Worm (Caenorhabditis elegans) whole organism, late embryonic: ENCODE measurements around the gene fbxa-71.

Source experiments
- C38D4.7 ChIP-seq: fragments of 200-800 bp; sonication (Bioruptor generic); optimal IDR thresholded peaks from 2 replicates; lab custom pipeline; 2018; ENCODE audit warnings: mild to moderate bottlenecking, missing genetic modification characterization, moderate library complexity, missing compliant biosample characterization
- F13H6.1 ChIP-seq: sonication (generic microtip); optimal IDR thresholded peaks from 2 replicates; lab custom pipeline; 2016; ENCODE audit warnings: missing genetic modification characterization, missing compliant biosample characterization
- Y22D7AL.16 ChIP-seq: sonication (generic microtip); optimal IDR thresholded peaks from 2 replicates; lab custom pipeline; 2016; ENCODE audit warnings: missing genetic modification characterization, missing compliant biosample characterization
- ahr-1 ChIP-seq: sonication (generic microtip); optimal IDR thresholded peaks from 2 replicates; lab custom pipeline; 2016; ENCODE audit warnings: missing genetic modification characterization, missing compliant biosample characterization
- ama-1 ChIP-seq: fragments of 150-350 bp; optimal IDR thresholded peaks from 2 replicates; lab custom pipeline; 2014
- ceh-14 ChIP-seq: sonication (generic microtip); optimal IDR thresholded peaks from 2 replicates; lab custom pipeline; 2016; ENCODE audit warnings: missing genotype, missing genetic modification characterization, missing compliant biosample characterization
- ceh-19 ChIP-seq: fragments of 200-800 bp; sonication (Bioruptor generic); optimal IDR thresholded peaks from 2 replicates; lab custom pipeline; 2018; ENCODE audit warnings: mild to moderate bottlenecking, missing genetic modification characterization, missing compliant biosample characterization
- ceh-2 ChIP-seq: sonication (generic microtip); optimal IDR thresholded peaks from 2 replicates; lab custom pipeline; 2016; ENCODE audit warnings: missing genotype, missing genetic modification characterization, missing compliant biosample characterization
- ceh-30 ChIP-seq: fragments of 150-350 bp; optimal IDR thresholded peaks from 2 replicates; lab custom pipeline; 2014; ENCODE audit warnings: missing biosample characterization, missing genetic modification characterization
- ceh-31 ChIP-seq: sonication (generic microtip); optimal IDR thresholded peaks from 2 replicates; lab custom pipeline; 2016; ENCODE audit warnings: missing genetic modification characterization, missing compliant biosample characterization
- ceh-34 ChIP-seq: sonication (generic microtip); optimal IDR thresholded peaks from 2 replicates; lab custom pipeline; 2016; ENCODE audit warnings: mild to moderate bottlenecking, missing genetic modification characterization, missing compliant biosample characterization
- ceh-6 ChIP-seq: fragments of 200-800 bp; sonication (Bioruptor generic); optimal IDR thresholded peaks from 2 replicates; lab custom pipeline; 2018; ENCODE audit warnings: mild to moderate bottlenecking, missing genetic modification characterization, missing compliant biosample characterization
- che-1 ChIP-seq: sonication (generic microtip); optimal IDR thresholded peaks from 2 replicates; lab custom pipeline; 2016; ENCODE audit warnings: mild to moderate bottlenecking, missing genetic modification characterization, missing compliant biosample characterization
- ets-4 ChIP-seq: sonication (generic microtip); optimal IDR thresholded peaks from 2 replicates; lab custom pipeline; 2016; ENCODE audit warnings: missing genetic modification characterization, missing compliant biosample characterization
- eyg-1 ChIP-seq: sonication (generic microtip); optimal IDR thresholded peaks from 2 replicates; lab custom pipeline; 2016; ENCODE audit warnings: missing genotype, missing genetic modification characterization, missing compliant biosample characterization
- fax-1 ChIP-seq: sonication (generic microtip); optimal IDR thresholded peaks from 2 replicates; lab custom pipeline; 2016; ENCODE audit warnings: missing genotype, missing genetic modification characterization, missing compliant biosample characterization
- gmeb-2 ChIP-seq: sonication (generic microtip); optimal IDR thresholded peaks from 2 replicates; lab custom pipeline; 2016; ENCODE audit warnings: missing genetic modification characterization, inconsistent platforms, missing compliant biosample characterization
- hlh-6 ChIP-seq: sonication (generic microtip); optimal IDR thresholded peaks from 2 replicates; lab custom pipeline; 2016; ENCODE audit warnings: missing genotype, missing genetic modification characterization, missing compliant biosample characterization
- hlh-8 ChIP-seq: sonication (generic microtip); optimal IDR thresholded peaks from 2 replicates; lab custom pipeline; 2016; ENCODE audit warnings: missing genotype, missing genetic modification characterization, missing compliant biosample characterization
- lim-6 ChIP-seq: sonication (generic microtip); optimal IDR thresholded peaks from 2 replicates; lab custom pipeline; 2016; ENCODE audit warnings: missing genetic modification characterization, missing compliant biosample characterization
- mec-3 ChIP-seq: sonication (generic microtip); optimal IDR thresholded peaks from 2 replicates; lab custom pipeline; 2016; ENCODE audit warnings: borderline replicate concordance, missing genetic modification characterization, missing compliant biosample characterization
- nfya-1 ChIP-seq: sonication (generic microtip); optimal IDR thresholded peaks from 2 replicates; lab custom pipeline; 2017; ENCODE audit warnings: missing genetic modification characterization, mild to moderate bottlenecking, missing compliant biosample characterization, antibody characterized with exemption, moderate library complexity
- nhr-11 ChIP-seq: fragments of 150-350 bp; optimal IDR thresholded peaks from 2 replicates; lab custom pipeline; 2014; ENCODE audit warnings: missing biosample characterization, missing genetic modification characterization
- npax-4 ChIP-seq: sonication (generic microtip); optimal IDR thresholded peaks from 2 replicates; lab custom pipeline; 2016; ENCODE audit warnings: missing genetic modification characterization, missing compliant biosample characterization
- pag-3 ChIP-seq: sonication (generic microtip); optimal IDR thresholded peaks from 2 replicates; lab custom pipeline; 2016; ENCODE audit warnings: missing compliant biosample characterization, missing genetic modification characterization, borderline replicate concordance
- pax-1 ChIP-seq: fragments of 150-350 bp; optimal IDR thresholded peaks from 2 replicates; lab custom pipeline; 2014; ENCODE audit warnings: missing biosample characterization, missing genetic modification characterization
- pha-2 ChIP-seq: sonication (generic microtip); optimal IDR thresholded peaks from 2 replicates; lab custom pipeline; 2017; ENCODE audit warnings: mild to moderate bottlenecking, missing genetic modification characterization, missing compliant biosample characterization
- pha-4 ChIP-seq: fragments of 150-350 bp; optimal IDR thresholded peaks from 2 replicates; lab custom pipeline; 2018; ENCODE audit warnings: missing biosample characterization, missing genetic modification reagents, missing genetic modification characterization
- pros-1 ChIP-seq: fragments of 150-350 bp; optimal IDR thresholded peaks from 2 replicates; lab custom pipeline; 2014; ENCODE audit warnings: missing biosample characterization, missing genetic modification reagents, missing genetic modification characterization
- ref-2 ChIP-seq: sonication (generic microtip); optimal IDR thresholded peaks from 2 replicates; lab custom pipeline; 2016; ENCODE audit warnings: missing genetic modification characterization, missing compliant biosample characterization
- sox-2 ChIP-seq: fragments of 200-800 bp; sonication (Bioruptor generic); IDR thresholded peaks from 2 replicates; pipeline ENCODE4 v1.3.6; 2022; ENCODE audit warnings: missing genetic modification reagents, missing genetic modification characterization, missing compliant biosample characterization
- tbx-2 ChIP-seq: sonication (generic microtip); optimal IDR thresholded peaks from 2 replicates; lab custom pipeline; 2016; ENCODE audit warnings: missing genetic modification characterization, missing compliant biosample characterization
- tbx-7 ChIP-seq: sonication (generic microtip); optimal IDR thresholded peaks from 2 replicates; lab custom pipeline; 2016; ENCODE audit warnings: missing genotype, missing genetic modification characterization, missing compliant biosample characterization
- ttx-3 ChIP-seq: sonication (generic microtip); optimal IDR thresholded peaks from 2 replicates; lab custom pipeline; 2016; ENCODE audit warnings: missing genetic modification reagents, missing genetic modification characterization, missing compliant biosample characterization
- unc-3 ChIP-seq, 2 experiments: fragments of 200-800 bp in 1 of 2; sonication (Bioruptor generic) in 1 of 2; sonication (generic microtip) in 1 of 2; conservative IDR thresholded peaks in 1 of 2; optimal IDR thresholded peaks in 1 of 2; 2 replicates each; pipeline versions ENCODE4 v1.3.6 to Lab custom; 2016 to 2022; ENCODE audit warnings: missing compliant biosample characterization in 2 of 2, missing genetic modification characterization in 2 of 2, missing genetic modification reagents in 1 of 2
- unc-42 ChIP-seq: sonication (generic microtip); optimal IDR thresholded peaks from 2 replicates; lab custom pipeline; 2016; ENCODE audit warnings: missing genotype, missing genetic modification characterization, missing compliant biosample characterization
- unc-55 ChIP-seq: sonication (generic microtip); optimal IDR thresholded peaks from 2 replicates; lab custom pipeline; 2017; ENCODE audit warnings: missing biosample characterization, missing genetic modification reagents, missing genetic modification characterization
- unc-86 ChIP-seq: sonication (generic microtip); optimal IDR thresholded peaks from 2 replicates; lab custom pipeline; 2016; ENCODE audit warnings: missing genetic modification characterization, missing compliant biosample characterization

fbxa-71 gene

DNA sequence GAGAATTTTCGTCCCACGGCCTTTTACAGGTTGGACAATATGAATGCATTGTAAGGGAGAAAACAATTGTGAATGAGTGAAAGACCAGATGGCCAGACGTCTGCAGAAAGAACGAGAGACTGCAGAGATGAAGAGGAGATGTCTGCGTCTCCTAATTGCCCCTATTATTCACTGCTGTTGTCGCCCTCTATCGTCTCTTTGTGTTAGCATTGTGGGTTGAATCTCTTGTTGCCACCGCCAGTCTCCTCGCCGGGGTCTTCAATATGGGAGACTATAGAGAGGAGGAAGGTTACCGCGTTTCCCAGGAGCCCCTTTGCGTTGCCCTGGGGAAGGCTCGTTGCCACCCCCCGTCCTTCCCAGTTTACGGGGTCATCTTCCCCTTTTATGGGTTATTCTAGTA is 49.2 kb downstream of the fbxa-71 start, which contains the start of gene Y54F10BM.9:
Y54F10BM.9 (minus strand) TSS at position 61 of the 400 bp plus-strand sequence.
- TF ChIP-seq Y22D7AL.16 (tag; lab: Kevin White, UChicago) (no peak), nfya-1 (tag; lab: Kevin White, UChicago) (peak; percentile 46), ceh-34 (tag; lab: Kevin White, UChicago) (peak; percentile 19), mec-3 (no peak), che-1 (tag; lab: Kevin White, UChicago) (no peak), ceh-2 (tag; lab: Kevin White, UChicago) (peak; percentile 3), ceh-19 (GFP tag; lab: Kevin White, UChicago) (no peak), pag-3 (no peak), ttx-3 (tag; lab: Kevin White, UChicago) (no peak), ceh-6 (GFP tag; lab: Kevin White, UChicago) (no peak), pha-4 (tag; lab: Kevin White, UChicago) (no peak), hlh-8 (tag; lab: Kevin White, UChicago) (peak; percentile 34), pha-2 (no peak), ahr-1 (no peak), pax-1 (tag; lab: Kevin White, UChicago) (no peak), ama-1 (no peak), tbx-7 (tag; lab: Kevin White, UChicago) (no peak), unc-3 (GFP tag; conservative IDR thresholded peaks at IDR 0.05; lab: Robert Waterston, UW) (no peak), unc-3 (tag; optimal IDR thresholded peaks at IDR 0.05; lab: Kevin White, UChicago) (no peak), F13H6.1 (tag; lab: Kevin White, UChicago) (no peak), unc-55 (peak; percentile 68), ets-4 (tag; lab: Kevin White, UChicago) (no peak), fax-1 (no peak), eyg-1 (tag; lab: Kevin White, UChicago) (no peak), sox-2 (GFP tag; lab: Robert Waterston, UW) (peak; percentile 76), ceh-14 (tag; lab: Kevin White, UChicago) (no peak), npax-4 (tag; lab: Kevin White, UChicago) (no peak), hlh-6 (tag; lab: Kevin White, UChicago) (no peak), unc-86 (tag; lab: Kevin White, UChicago) (no peak), ref-2 (peak; percentile 69), C38D4.7 (GFP tag; lab: Kevin White, UChicago) (no peak), gmeb-2 (tag; lab: Kevin White, UChicago) (no peak), lim-6 (tag; lab: Kevin White, UChicago) (no peak), unc-42 (tag; lab: Kevin White, UChicago) (peak; percentile 10), pros-1 (tag; lab: Kevin White, UChicago) (peak; percentile 34), nhr-11 (tag; lab: Kevin White, UChicago) (no peak), tbx-2 (tag; lab: Kevin White, UChicago) (peak; percentile 49), ceh-31 (tag; lab: Kevin White, UChicago) (peak; percentile 76), ceh-30 (tag; lab: Kevin White, UChicago) (no peak)
- TF ChIP-seq, all 69 proteins: peak for 11
